Worm (Caenorhabditis elegans): ENCODE data around the gene kbp-2.

ce11 chrIII:4947352-4947751 is 43.7 kb upstream of the kbp-2 start:
- no peak for TF ChIP-seq ceh-82 (tag; optimal IDR thresholded peaks at IDR 0.05)
- no peak for TF ChIP-seq ama-1 (optimal IDR thresholded peaks at IDR 0.05)
- TF ChIP-seq ceh-16 (tag; optimal IDR thresholded peaks at IDR 0.05) = no peak
- no peak for TF ChIP-seq unc-62 (GFP tag; optimal IDR thresholded peaks at IDR 0.05)
- TF ChIP-seq snpc-4 (tag; optimal IDR thresholded peaks at IDR 0.05) = no peak
- no peak for TF ChIP-seq R02D3.7 (tag; optimal IDR thresholded peaks at IDR 0.05)
- no peak for TF ChIP-seq lin-13 (GFP tag; optimal IDR thresholded peaks at IDR 0.05)
- no peak for TF ChIP-seq lsy-2 (tag; optimal IDR thresholded peaks at IDR 0.05)
- no peak for TF ChIP-seq nhr-23 (tag; optimal IDR thresholded peaks at IDR 0.05)
